Worm (Caenorhabditis elegans) whole organism, L2 larva: Measurements from ENCODE around the gene srt-65.

Experiments
- R02D3.7 ChIP-seq: fragments of 150-350 bp; optimal IDR thresholded peaks from 2 replicates; lab custom pipeline; 2014; ENCODE audit warnings: missing biosample characterization, missing genetic modification characterization
- ZK546.5 ChIP-seq: sonication (generic microtip); optimal IDR thresholded peaks from 2 replicates; lab custom pipeline; 2017; ENCODE audit warnings: missing biosample characterization, missing genetic modification characterization
- ama-1 ChIP-seq: fragments of 150-350 bp; optimal IDR thresholded peaks from 2 replicates; lab custom pipeline; 2018; ENCODE audit warnings: inconsistent platforms
- ceh-82 ChIP-seq: fragments of 150-350 bp; optimal IDR thresholded peaks from 2 replicates; lab custom pipeline; 2014; ENCODE audit warnings: missing biosample characterization, missing genetic modification characterization
- dmd-4 ChIP-seq: sonication (generic microtip); optimal IDR thresholded peaks from 2 replicates; lab custom pipeline; 2017; ENCODE audit warnings: missing biosample characterization, missing genetic modification characterization
- egl-27 ChIP-seq: sonication (generic microtip); optimal IDR thresholded peaks from 3 replicates; lab custom pipeline; 2017; ENCODE audit warnings: missing biosample characterization, missing genetic modification reagents, missing genetic modification characterization
- elt-1 ChIP-seq: fragments of 150-350 bp; optimal IDR thresholded peaks from 2 replicates; lab custom pipeline; 2014; ENCODE audit warnings: missing biosample characterization, missing genetic modification characterization
- elt-3 ChIP-seq: sonication (generic microtip); optimal IDR thresholded peaks from 2 replicates; lab custom pipeline; 2017; ENCODE audit warnings: missing biosample characterization, missing genetic modification characterization
- lin-13 ChIP-seq: fragments of 150-350 bp; optimal IDR thresholded peaks from 2 replicates; lab custom pipeline; 2014; ENCODE audit warnings: missing biosample characterization, missing genetic modification reagents, missing genetic modification characterization
- mdl-1 ChIP-seq, 2 experiments: fragments of 150-350 bp in 1 of 2; sonication (generic microtip) in 1 of 2; optimal IDR thresholded peaks; 2 replicates each; lab custom pipeline; 2017; ENCODE audit warnings: missing biosample characterization in 2 of 2, missing genetic modification characterization in 2 of 2
- nhr-21 ChIP-seq: fragments of 150-350 bp; optimal IDR thresholded peaks from 2 replicates; lab custom pipeline; 2014; ENCODE audit warnings: missing biosample characterization, missing genetic modification characterization
- nhr-77 ChIP-seq: fragments of 150-350 bp; optimal IDR thresholded peaks from 2 replicates; lab custom pipeline; 2014; ENCODE audit warnings: missing biosample characterization, missing genetic modification characterization
- snpc-4 ChIP-seq: fragments of 150-350 bp; optimal IDR thresholded peaks from 2 replicates; lab custom pipeline; 2014; ENCODE audit warnings: missing biosample characterization, missing genetic modification characterization
- unc-62 ChIP-seq: fragments of 150-350 bp; optimal IDR thresholded peaks from 2 replicates; lab custom pipeline; 2014; ENCODE audit warnings: missing biosample characterization, missing genetic modification reagents, missing genetic modification characterization

- TF ChIP-seq ama-1 (lab: Kevin White, UChicago) (no peak), snpc-4 (tag; lab: Kevin White, UChicago) (no peak), elt-1 (tag; lab: Kevin White, UChicago) (no peak), mdl-1 (tag; optimal IDR thresholded peaks at IDR 0.05; lab: Kevin White, UChicago) (no peak), nhr-77 (tag; lab: Kevin White, UChicago) (no peak), lin-13 (GFP tag; lab: Kevin White, UChicago) (no peak), unc-62 (GFP tag; lab: Kevin White, UChicago) (no peak), nhr-21 (no peak), dmd-4 (tag; lab: Kevin White, UChicago) (no peak), ceh-82 (no peak), elt-3 (tag; lab: Kevin White, UChicago) (no peak), ZK546.5 (tag; lab: Kevin White, UChicago) (no peak), egl-27 (tag; lab: Kevin White, UChicago) (no peak), R02D3.7 (tag; lab: Kevin White, UChicago) (no peak)
Observed at ce11 chrV:5126793-5127192, 45.9 kb downstream of the srt-65 start, which contains the start of gene F14F9.5.
